Worm (Caenorhabditis elegans) whole organism, L1 larva: Measurements from ENCODE around the gene sms-1.

Experiments
- C16A3.4 ChIP-seq: fragments of 150-350 bp; optimal IDR thresholded peaks from 2 replicates; lab custom pipeline; 2014; ENCODE audit warnings: missing biosample characterization, missing genetic modification characterization
- C34B4.2 ChIP-seq: sonication (generic microtip); optimal IDR thresholded peaks from 2 replicates; lab custom pipeline; 2017; ENCODE audit warnings: mild to moderate bottlenecking, missing genetic modification characterization, missing compliant biosample characterization
- F16B12.6 ChIP-seq: fragments of 150-350 bp; optimal IDR thresholded peaks from 2 replicates; lab custom pipeline; 2014; ENCODE audit warnings: missing biosample characterization, missing genetic modification characterization
- aha-1 ChIP-seq: fragments of 150-350 bp; optimal IDR thresholded peaks from 2 replicates; lab custom pipeline; 2014; ENCODE audit warnings: missing biosample characterization, missing genetic modification characterization
- alr-1 ChIP-seq: fragments of 200-800 bp; sonication (Bioruptor generic); optimal IDR thresholded peaks from 2 replicates; lab custom pipeline; 2018; ENCODE audit warnings: borderline replicate concordance, mild to moderate bottlenecking, missing genetic modification characterization, missing compliant biosample characterization
- aly-2 ChIP-seq: fragments of 150-350 bp; optimal IDR thresholded peaks from 2 replicates; lab custom pipeline; 2014; ENCODE audit warnings: missing biosample characterization, missing genetic modification characterization
- blmp-1 ChIP-seq: fragments of 150-350 bp; optimal IDR thresholded peaks from 2 replicates; lab custom pipeline; 2014; ENCODE audit warnings: missing biosample characterization, missing genetic modification characterization
- ceh-8 ChIP-seq: fragments of 200-800 bp; sonication (Bioruptor generic); optimal IDR thresholded peaks from 2 replicates; lab custom pipeline; 2018; ENCODE audit warnings: mild to moderate bottlenecking, missing genetic modification characterization, moderate library complexity, missing compliant biosample characterization
- ceh-82 ChIP-seq, 3 experiments: fragments of 150-350 bp in 1 of 3; sonication (generic microtip) in 2 of 3; optimal IDR thresholded peaks; 2 replicates each; lab custom pipeline; 2014 to 2017; ENCODE audit warnings: missing biosample characterization in 3 of 3, missing genetic modification characterization in 3 of 3
- ceh-90 ChIP-seq: sonication (generic microtip); optimal IDR thresholded peaks from 2 replicates; lab custom pipeline; 2016; ENCODE audit warnings: missing genetic modification characterization, missing compliant biosample characterization
- ces-1 ChIP-seq: fragments of 150-350 bp; optimal IDR thresholded peaks from 2 replicates; lab custom pipeline; 2014; ENCODE audit warnings: missing biosample characterization, missing genetic modification reagents, missing genetic modification characterization
- dpl-1 ChIP-seq, 3 experiments: fragments of 150-350 bp in 2 of 3; sonication (generic microtip) in 1 of 3; optimal IDR thresholded peaks; 2 replicates each; lab custom pipeline; 2014 to 2017; ENCODE audit warnings: missing biosample characterization in 3 of 3, missing genetic modification characterization in 3 of 3, missing genetic modification reagents in 3 of 3
- dsc-1 ChIP-seq: sonication (generic microtip); optimal IDR thresholded peaks from 2 replicates; lab custom pipeline; 2016; ENCODE audit warnings: mild to moderate bottlenecking, missing genetic modification characterization, missing compliant biosample characterization
- elt-2 ChIP-seq: sonication (generic microtip); optimal IDR thresholded peaks from 2 replicates; lab custom pipeline; 2016; ENCODE audit warnings: missing genetic modification characterization, mild to moderate bottlenecking, inconsistent platforms, missing compliant biosample characterization, missing genetic modification reagents
- ets-5 ChIP-seq: fragments of 200-800 bp; sonication (Bioruptor generic); IDR thresholded peaks from 2 replicates; pipeline ENCODE4 v1.3.6; 2022; ENCODE audit warnings: missing genetic modification characterization, missing compliant biosample characterization
- fkh-4 ChIP-seq: sonication (generic microtip); optimal IDR thresholded peaks from 2 replicates; lab custom pipeline; 2016; ENCODE audit warnings: missing compliant biosample characterization, missing genetic modification characterization, borderline replicate concordance
- fkh-8 ChIP-seq: sonication (generic microtip); optimal IDR thresholded peaks from 2 replicates; lab custom pipeline; 2016; ENCODE audit warnings: mild to moderate bottlenecking, missing genetic modification characterization, missing compliant biosample characterization
- fos-1 ChIP-seq: fragments of 150-350 bp; optimal IDR thresholded peaks from 2 replicates; lab custom pipeline; 2014; ENCODE audit warnings: missing biosample characterization, missing genetic modification characterization
- grh-1 ChIP-seq: fragments of 200-800 bp; sonication (Bioruptor generic); IDR thresholded peaks from 2 replicates; pipeline ENCODE4 v1.3.6; 2022; ENCODE audit warnings: missing genetic modification reagents, missing genetic modification characterization, missing compliant biosample characterization
- hpl-2 ChIP-seq: fragments of 150-350 bp; optimal IDR thresholded peaks from 2 replicates; lab custom pipeline; 2014; ENCODE audit warnings: missing biosample characterization, missing genetic modification reagents, missing genetic modification characterization
- irx-1 ChIP-seq: sonication (generic microtip); optimal IDR thresholded peaks from 2 replicates; lab custom pipeline; 2016; ENCODE audit warnings: missing genetic modification characterization, missing compliant biosample characterization
- lin-13 ChIP-seq: fragments of 150-350 bp; optimal IDR thresholded peaks from 2 replicates; lab custom pipeline; 2014; ENCODE audit warnings: missing biosample characterization, missing genetic modification reagents, missing genetic modification characterization
- lin-14 ChIP-seq: fragments of 200-800 bp; sonication (Bioruptor generic); optimal IDR thresholded peaks from 2 replicates; lab custom pipeline; 2018; ENCODE audit warnings: mild to moderate bottlenecking, missing genetic modification characterization, moderate library complexity, missing compliant biosample characterization
- lin-15B ChIP-seq: fragments of 150-350 bp; sonication (generic microtip); optimal IDR thresholded peaks from 3 replicates; lab custom pipeline; 2014; ENCODE audit warnings: missing biosample characterization, missing genetic modification characterization
- lin-39 ChIP-seq: fragments of 150-350 bp; optimal IDR thresholded peaks from 2 replicates; lab custom pipeline; 2014; ENCODE audit warnings: missing biosample characterization, missing genetic modification reagents, missing genetic modification characterization
- lir-3 ChIP-seq: sonication (generic microtip); optimal IDR thresholded peaks from 2 replicates; lab custom pipeline; 2016; ENCODE audit warnings: mild to moderate bottlenecking, missing genetic modification characterization, moderate library complexity, missing compliant biosample characterization; ENCODE audit not compliant: poor library complexity
- mab-9 ChIP-seq: fragments of 200-800 bp; sonication (Bioruptor generic); IDR thresholded peaks from 2 replicates; pipeline ENCODE4 v1.3.6; 2022; ENCODE audit warnings: missing genetic modification reagents, missing genetic modification characterization, missing compliant biosample characterization
- mdl-1 ChIP-seq, 2 experiments: fragments of 150-350 bp; optimal IDR thresholded peaks; 2 replicates each; lab custom pipeline; 2014 to 2017; ENCODE audit warnings: missing biosample characterization in 2 of 2, missing genetic modification characterization in 2 of 2, inconsistent platforms in 1 of 2
- nhr-11 ChIP-seq: fragments of 150-350 bp; optimal IDR thresholded peaks from 2 replicates; lab custom pipeline; 2014; ENCODE audit warnings: missing biosample characterization, missing genetic modification characterization
- nhr-237 ChIP-seq: fragments of 150-350 bp; optimal IDR thresholded peaks from 2 replicates; lab custom pipeline; 2014; ENCODE audit warnings: missing biosample characterization, missing genetic modification characterization
- nhr-28 ChIP-seq: fragments of 150-350 bp; optimal IDR thresholded peaks from 2 replicates; lab custom pipeline; 2014; ENCODE audit warnings: missing biosample characterization, missing genetic modification characterization
- nhr-47 ChIP-seq: sonication (generic microtip); optimal IDR thresholded peaks from 2 replicates; lab custom pipeline; 2016; ENCODE audit warnings: mild to moderate bottlenecking, missing genetic modification characterization, moderate library complexity, missing compliant biosample characterization
- nhr-71 ChIP-seq: sonication (generic microtip); optimal IDR thresholded peaks from 2 replicates; lab custom pipeline; 2016; ENCODE audit warnings: mild to moderate bottlenecking, missing genetic modification characterization, moderate library complexity, missing compliant biosample characterization
- nhr-76 ChIP-seq: sonication (generic microtip); optimal IDR thresholded peaks from 2 replicates; lab custom pipeline; 2017; ENCODE audit warnings: missing biosample characterization, missing genetic modification characterization
- nhr-77 ChIP-seq: fragments of 150-350 bp; optimal IDR thresholded peaks from 2 replicates; lab custom pipeline; 2014; ENCODE audit warnings: missing biosample characterization, missing genetic modification characterization
- nhr-84 ChIP-seq: sonication (generic microtip); optimal IDR thresholded peaks from 2 replicates; lab custom pipeline; 2017; ENCODE audit warnings: missing biosample characterization, missing genetic modification characterization
- nhr-85 ChIP-seq: sonication (generic microtip); peaks from one replicate; lab custom pipeline; 2016; ENCODE audit warnings: missing genetic modification characterization, inconsistent platforms, missing compliant biosample characterization
- nhr-90 ChIP-seq: sonication (generic microtip); optimal IDR thresholded peaks from 2 replicates; lab custom pipeline; 2016; ENCODE audit warnings: mild to moderate bottlenecking, missing genetic modification characterization, missing compliant biosample characterization; ENCODE audit not compliant: poor library complexity
- pag-3 ChIP-seq: sonication (generic microtip); optimal IDR thresholded peaks from 2 replicates; lab custom pipeline; 2017; ENCODE audit warnings: missing genetic modification characterization, mild to moderate bottlenecking, missing compliant biosample characterization, antibody characterized with exemption, borderline replicate concordance; ENCODE audit not compliant: insufficient read depth
- skn-1 ChIP-seq: fragments of 150-350 bp; optimal IDR thresholded peaks from 2 replicates; lab custom pipeline; 2014; ENCODE audit warnings: missing biosample characterization, missing genetic modification characterization
- snpc-4 ChIP-seq: fragments of 150-350 bp; optimal IDR thresholded peaks from 2 replicates; lab custom pipeline; 2014; ENCODE audit warnings: missing biosample characterization, missing genetic modification characterization
- snu-23 ChIP-seq: sonication (generic microtip); optimal IDR thresholded peaks from 2 replicates; lab custom pipeline; 2016; ENCODE audit warnings: missing genetic modification characterization, missing compliant biosample characterization
- sox-4 ChIP-seq: sonication (generic microtip); optimal IDR thresholded peaks from 2 replicates; lab custom pipeline; 2016; ENCODE audit warnings: missing genetic modification characterization, missing compliant biosample characterization
- sptf-1 ChIP-seq: fragments of 150-350 bp; optimal IDR thresholded peaks from 2 replicates; lab custom pipeline; 2014; ENCODE audit warnings: missing biosample characterization, missing genetic modification characterization
- tbx-2 ChIP-seq: sonication (generic microtip); optimal IDR thresholded peaks from 2 replicates; lab custom pipeline; 2016; ENCODE audit warnings: missing genetic modification characterization, missing compliant biosample characterization
- unc-130 ChIP-seq: fragments of 150-350 bp; optimal IDR thresholded peaks from 2 replicates; lab custom pipeline; 2017; ENCODE audit warnings: missing biosample characterization, missing genetic modification characterization, inconsistent platforms
- unc-30 ChIP-seq: sonication (generic microtip); optimal IDR thresholded peaks from 2 replicates; lab custom pipeline; 2017; ENCODE audit warnings: missing biosample characterization, missing genetic modification characterization
- unc-62 ChIP-seq: fragments of 150-350 bp; optimal IDR thresholded peaks from 2 replicates; lab custom pipeline; 2014; ENCODE audit warnings: missing biosample characterization, missing genetic modification reagents, missing genetic modification characterization
- unc-98 ChIP-seq: fragments of 200-800 bp; sonication (Bioruptor generic); IDR thresholded peaks from 2 replicates; pipeline ENCODE4 v1.3.6; 2022; ENCODE audit warnings: missing genetic modification characterization, missing compliant biosample characterization
- vab-15 ChIP-seq: sonication (generic microtip); optimal IDR thresholded peaks from 2 replicates; lab custom pipeline; 2017; ENCODE audit warnings: missing genotype, mild to moderate bottlenecking, missing genetic modification characterization, missing compliant biosample characterization
- xbp-1 ChIP-seq: sonication (generic microtip); optimal IDR thresholded peaks from 2 replicates; lab custom pipeline; 2016; ENCODE audit warnings: missing genetic modification characterization, missing compliant biosample characterization
- zag-1 ChIP-seq: fragments of 150-350 bp; optimal IDR thresholded peaks from 2 replicates; lab custom pipeline; 2014; ENCODE audit warnings: missing biosample characterization, missing genetic modification characterization
- zip-4 ChIP-seq: fragments of 200-800 bp; sonication (Bioruptor generic); optimal IDR thresholded peaks from 2 replicates; lab custom pipeline; 2018; ENCODE audit warnings: mild to moderate bottlenecking, missing genetic modification characterization, moderate library complexity, missing compliant biosample characterization
- ztf-4 ChIP-seq: fragments of 150-350 bp; optimal IDR thresholded peaks from 2 replicates; lab custom pipeline; 2014; ENCODE audit warnings: missing biosample characterization, missing genetic modification characterization

Gene sms-1

DNA sequence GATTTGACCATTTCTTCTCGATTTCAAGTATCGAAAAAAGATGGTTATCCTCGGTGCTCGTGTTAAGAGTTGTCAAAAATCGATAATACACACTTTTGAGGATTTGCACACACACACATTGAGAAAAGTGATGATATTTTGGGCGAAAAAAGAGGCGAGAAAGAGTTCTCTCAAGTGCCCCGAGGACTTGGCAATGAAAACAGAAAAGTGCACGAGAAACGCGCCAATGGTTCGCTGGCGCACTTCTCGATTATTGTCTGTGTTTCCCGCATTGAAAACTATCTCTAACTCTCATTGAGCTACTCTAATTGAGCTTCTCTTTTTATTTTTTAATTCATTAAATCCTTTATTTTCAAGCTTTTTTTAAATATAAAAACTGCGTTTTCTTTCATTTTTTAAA lies 64.3 kb downstream of the sms-1 start (continued):
- TF ChIP-seq ces-1 (no peak), dsc-1 (tag; lab: Kevin White, UChicago) (peak; percentile 74), nhr-76 (tag; lab: Kevin White, UChicago) (no peak), nhr-77 (tag; lab: Kevin White, UChicago) (peak; percentile 42), snpc-4 (tag; lab: Kevin White, UChicago) (peak; percentile 67), nhr-85 (tag; lab: Kevin White, UChicago) (peak; percentile 58), nhr-84 (no peak), nhr-11 (no peak), F16B12.6 (tag; lab: Kevin White, UChicago) (peak; percentile 38), snu-23 (GFP tag; lab: Kevin White, UChicago) (peak; percentile 79), zag-1 (no peak), ceh-82 (tag; optimal IDR thresholded peaks at IDR 0.05; lab: Kevin White, UChicago) (peak; percentile 60 to 87 (median 87)), tbx-2 (peak; percentile 71), nhr-237 (tag; lab: Kevin White, UChicago) (peak; percentile 19), dpl-1 (GFP tag; optimal IDR thresholded peaks at IDR 0.05; lab: Kevin White, UChicago) (peak; percentile 66 to 76 (median 73)), unc-30 (tag; lab: Kevin White, UChicago) (no peak), C34B4.2 (tag; lab: Kevin White, UChicago) (no peak), ztf-4 (tag; lab: Kevin White, UChicago) (no peak), xbp-1 (tag; lab: Kevin White, UChicago) (peak; percentile 65), blmp-1 (tag; lab: Kevin White, UChicago) (no peak), lir-3 (no peak), grh-1 (GFP tag; lab: Robert Waterston, UW) (no peak), fkh-8 (tag; lab: Kevin White, UChicago) (peak; percentile 44), ets-5 (GFP tag; lab: Robert Waterston, UW) (no peak), alr-1 (tag; lab: Kevin White, UChicago) (no peak), nhr-90 (tag; lab: Kevin White, UChicago) (peak; percentile 44), hpl-2 (GFP tag; lab: Kevin White, UChicago) (no peak), elt-2 (no peak), lin-13 (GFP tag; lab: Kevin White, UChicago) (peak; percentile 45), C16A3.4 (peak; percentile 38), zip-4 (GFP tag; lab: Kevin White, UChicago) (peak; percentile 15), lin-15B (peak; percentile 1), unc-98 (GFP tag; lab: Robert Waterston, UW) (no peak), mdl-1 (tag; optimal IDR thresholded peaks at IDR 0.05; lab: Kevin White, UChicago) (peak in 1 of 2 experiments; percentile 43), lin-39 (tag; lab: Kevin White, UChicago) (no peak), lin-14 (GFP tag; lab: Kevin White, UChicago) (peak; percentile 91), unc-62 (GFP tag; lab: Kevin White, UChicago) (no peak), irx-1 (tag; lab: Kevin White, UChicago) (peak; percentile 58), sox-4 (tag; lab: Kevin White, UChicago) (no peak), ceh-8 (GFP tag; lab: Kevin White, UChicago) (peak; percentile 27), aha-1 (tag; lab: Kevin White, UChicago) (peak; percentile 20), sptf-1 (tag; lab: Kevin White, UChicago) (no peak), mab-9 (GFP tag; lab: Robert Waterston, UW) (no peak), fos-1 (tag; lab: Kevin White, UChicago) (peak; percentile 21), vab-15 (tag; lab: Kevin White, UChicago) (no peak), aly-2 (tag; lab: Kevin White, UChicago) (peak; percentile 58), pag-3 (tag; lab: Kevin White, UChicago) (peak; percentile 59), ceh-90 (no peak), unc-130 (tag; lab: Kevin White, UChicago) (peak; percentile 45), fkh-4 (no peak), nhr-47 (peak; percentile 80), nhr-28 (no peak), skn-1 (peak; percentile 65), nhr-71 (tag; lab: Kevin White, UChicago) (peak; percentile 86)
